Fruit fly (Drosophila melanogaster) S2 (cell line): ENCODE results near the gene bocks.

Experiments
- CG8478 ChIP-seq: fragments of >200 bp; optimal IDR thresholded peaks from 2 replicates; lab custom pipeline; 2018
- CTCF ChIP-seq, 2 experiments: fragments of >200 bp; optimal IDR thresholded peaks; 2 replicates each; lab custom pipeline; 2018

dm6 chr3R:9563240-9563992 is 27.4 kb downstream of the bocks start, which contains the start of the genes CG9393 and Vps45:
- TF ChIP-seq CG8478 (lab: Kevin White, UChicago) (no peak), CTCF (optimal IDR thresholded peaks at IDR 0.05; lab: Kevin White, UChicago) (peak in 1 of 2 experiments; percentile 13)
